Worm (Caenorhabditis elegans): ENCODE results near the gene srx-51.
"Not testable (repeated sequence)": the region's sequence is repeated elsewhere in the genome, so short reads cannot be mapped to it uniquely, and the experiment has no call there.

DNA sequence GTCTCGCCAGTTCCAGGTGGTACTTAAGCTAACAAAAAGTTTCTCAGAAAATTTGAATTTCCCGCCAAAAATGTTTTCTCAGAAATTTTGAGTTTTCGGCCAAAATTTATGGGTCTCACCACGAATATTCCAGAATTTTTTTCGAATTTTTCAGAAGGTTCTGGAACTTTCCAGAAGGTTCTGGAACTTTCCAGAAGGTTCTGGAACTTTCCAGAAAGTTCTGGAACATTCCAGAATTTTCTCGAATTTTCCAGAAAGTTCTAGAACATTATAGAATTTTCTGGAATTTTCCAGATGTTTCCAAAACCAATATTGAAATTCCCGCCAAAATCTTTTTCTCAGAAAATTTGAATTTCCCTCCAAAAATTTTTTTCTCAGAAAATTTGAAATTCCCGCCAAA lies 13.7 kb downstream of the srx-51 start:
- TF ChIP-seq hmbx-1 (tag; optimal IDR thresholded peaks at IDR 0.05); aly-1 (tag; optimal IDR thresholded peaks at IDR 0.05); hmg-4 (GFP tag; optimal IDR thresholded peaks at IDR 0.05); ets-7 (tag; optimal IDR thresholded peaks at IDR 0.05); ama-1 (optimal IDR thresholded peaks at IDR 0.05); sea-1 (GFP tag; conservative IDR thresholded peaks at IDR 0.05); tbx-11 (GFP tag; IDR thresholded peaks at IDR 0.05); tbx-37 (GFP tag; conservative IDR thresholded peaks at IDR 0.05): not testable (repeated sequence)
- TF ChIP-seq pes-1 (GFP tag; IDR thresholded peaks at IDR 0.05) (peak; percentile 54; the same call in 1 of the 2 replicates), flt-1 (GFP tag; IDR thresholded peaks at IDR 0.05) (peak; percentile 15; the same call in 1 of the 2 replicates)

Measured in whole organism, early embryonic.